Worm (Caenorhabditis elegans): ENCODE results near the gene acs-7.

DNA sequence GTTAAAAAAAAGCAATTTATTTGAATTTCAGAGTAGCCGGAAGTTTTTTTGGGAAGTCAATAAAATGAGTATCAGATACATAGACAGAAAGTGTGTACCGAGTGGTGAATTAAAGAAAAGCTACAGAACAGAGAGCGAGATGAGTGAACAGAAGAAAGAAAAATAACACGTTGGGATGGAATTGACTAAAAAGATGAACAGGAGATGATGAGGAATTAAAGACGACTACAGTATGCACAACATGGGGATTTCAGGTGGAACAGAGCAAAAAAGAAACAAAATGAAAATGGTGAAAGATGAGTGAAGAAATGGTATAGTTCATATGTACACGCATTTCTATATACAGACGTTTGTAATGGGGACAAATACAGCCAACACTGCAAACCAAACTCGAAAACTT, 20.5 kb upstream of the acs-7 start:
- TF ChIP-seq tab-1 (GFP tag; IDR thresholded peaks at IDR 0.05) (no peak), flt-1 (GFP tag; IDR thresholded peaks at IDR 0.05) (no peak), med-1 (GFP tag; optimal IDR thresholded peaks at IDR 0.05; ENCODE audit: insufficient read depth) (no peak), ztf-29 (GFP tag; IDR thresholded peaks at IDR 0.05) (no peak), ztf-23 (GFP tag; IDR thresholded peaks at IDR 0.05) (no peak), klf-2 (GFP tag; conservative IDR thresholded peaks at IDR 0.05) (no peak)
